Worm (Caenorhabditis elegans) whole organism, young adult: ENCODE results near the gene K08B12.3.

Experiments used
- B0019.2 ChIP-seq: fragments of 200-800 bp; sonication (Bioruptor generic); conservative IDR thresholded peaks from 2 replicates; pipeline ENCODE4 v1.3.6; 2022; ENCODE audit warnings: missing genetic modification reagents, missing genetic modification characterization, missing compliant biosample characterization
- B0035.1 ChIP-seq: sonication (generic microtip); optimal IDR thresholded peaks from 2 replicates; lab custom pipeline; 2016; ENCODE audit warnings: missing genetic modification characterization, mild to moderate bottlenecking, missing compliant biosample characterization, missing genotype, missing genetic modification reagents
- F22D6.2 ChIP-seq: sonication (generic microtip); optimal IDR thresholded peaks from 2 replicates; lab custom pipeline; 2016; ENCODE audit warnings: mild to moderate bottlenecking, missing genetic modification characterization, missing compliant biosample characterization
- F39B2.1 ChIP-seq: fragments of 200-800 bp; sonication (Bioruptor generic); IDR thresholded peaks from 2 replicates; pipeline ENCODE4 v1.3.6; 2022; ENCODE audit warnings: missing genetic modification reagents, missing genetic modification characterization, missing compliant biosample characterization
- F52B5.7 ChIP-seq: sonication (generic microtip); optimal IDR thresholded peaks from 2 replicates; lab custom pipeline; 2016; ENCODE audit warnings: mild to moderate bottlenecking, missing genetic modification characterization, missing compliant biosample characterization
- F57A8.1 ChIP-seq: fragments of 200-800 bp; sonication (Bioruptor generic); optimal IDR thresholded peaks from 2 replicates; lab custom pipeline; 2018; ENCODE audit warnings: mild to moderate bottlenecking, missing genetic modification characterization, moderate library complexity, missing compliant biosample characterization
- T07F8.4 ChIP-seq: sonication (generic microtip); optimal IDR thresholded peaks from 2 replicates; lab custom pipeline; 2016; ENCODE audit warnings: mild to moderate bottlenecking, missing genetic modification characterization, moderate library complexity, missing compliant biosample characterization
- T26A5.8 ChIP-seq: sonication (generic microtip); optimal IDR thresholded peaks from 2 replicates; lab custom pipeline; 2016; ENCODE audit warnings: missing genetic modification characterization, missing compliant biosample characterization
- Y53F4B.3 ChIP-seq: fragments of 200-800 bp; sonication (Bioruptor generic); IDR thresholded peaks from 2 replicates; pipeline ENCODE4 v1.3.6; 2022; ENCODE audit warnings: missing genetic modification reagents, missing genetic modification characterization, missing compliant biosample characterization
- Y53G8AR.9 ChIP-seq: fragments of 200-800 bp; sonication (Bioruptor generic); conservative IDR thresholded peaks from 2 replicates; pipeline ENCODE4 v1.3.6; 2022; ENCODE audit warnings: missing genetic modification reagents, missing genetic modification characterization, missing compliant biosample characterization
- akir-1 ChIP-seq: fragments of 200-800 bp; sonication (Bioruptor generic); optimal IDR thresholded peaks from 2 replicates; lab custom pipeline; 2018; ENCODE audit warnings: mild to moderate bottlenecking, missing genetic modification characterization, moderate library complexity, missing compliant biosample characterization
- ama-1 ChIP-seq, 3 experiments: fragments of 150-350 bp in 1 of 3; sonication (generic microtip) in 2 of 3; optimal IDR thresholded peaks; 2 replicates each; lab custom pipeline; 2014 to 2018; ENCODE audit warnings: missing biosample characterization in 2 of 3, missing genetic modification characterization in 2 of 3, missing genetic modification reagents in 2 of 3
- bed-1 ChIP-seq: fragments of 200-800 bp; sonication (Bioruptor generic); IDR thresholded peaks from 2 replicates; pipeline ENCODE4 v1.3.6; 2022; ENCODE audit warnings: missing genetic modification reagents, missing genetic modification characterization, missing compliant biosample characterization
- ccch-3 ChIP-seq: fragments of 200-800 bp; sonication (Bioruptor generic); optimal IDR thresholded peaks from 2 replicates; lab custom pipeline; 2018; ENCODE audit warnings: mild to moderate bottlenecking, missing genetic modification characterization, missing compliant biosample characterization
- cebp-2 ChIP-seq: fragments of 200-800 bp; sonication (Bioruptor generic); IDR thresholded peaks from 2 replicates; pipeline ENCODE4 v1.3.6; 2022; ENCODE audit warnings: missing genetic modification characterization, missing compliant biosample characterization
- ceh-100 ChIP-seq: fragments of 200-800 bp; sonication (Bioruptor generic); IDR thresholded peaks from 2 replicates; pipeline ENCODE4 v1.3.6; 2022; ENCODE audit warnings: missing genetic modification reagents, missing genetic modification characterization, missing compliant biosample characterization
- ceh-40 ChIP-seq: fragments of 200-800 bp; sonication (Bioruptor generic); IDR thresholded peaks from 2 replicates; pipeline ENCODE4 v1.3.6; 2022; ENCODE audit warnings: missing genetic modification characterization, missing compliant biosample characterization
- dox-1 ChIP-seq: fragments of 200-800 bp; sonication (Bioruptor generic); IDR thresholded peaks from 2 replicates; pipeline ENCODE4 v1.3.6; 2022; ENCODE audit warnings: missing genetic modification reagents, missing genetic modification characterization, missing compliant biosample characterization
- dpl-1 ChIP-seq: fragments of 150-350 bp; optimal IDR thresholded peaks from 2 replicates; lab custom pipeline; 2014; ENCODE audit warnings: missing biosample characterization, missing genetic modification reagents, missing genetic modification characterization
- efl-1 ChIP-seq: fragments of 150-350 bp; optimal IDR thresholded peaks from 2 replicates; lab custom pipeline; 2014; ENCODE audit warnings: missing biosample characterization, missing genetic modification reagents, missing genetic modification characterization
- egl-18 ChIP-seq: fragments of 200-800 bp; sonication (Bioruptor generic); IDR thresholded peaks from 2 replicates; pipeline ENCODE4 v1.3.6; 2022; ENCODE audit warnings: missing genetic modification reagents, missing genetic modification characterization, missing compliant biosample characterization
- ets-4 ChIP-seq: fragments of 200-800 bp; sonication (Bioruptor generic); optimal IDR thresholded peaks from 2 replicates; lab custom pipeline; 2018; ENCODE audit warnings: mild to moderate bottlenecking, missing genetic modification characterization, missing compliant biosample characterization
- gei-17 ChIP-seq: fragments of 200-800 bp; sonication (Bioruptor generic); optimal IDR thresholded peaks from 2 replicates; lab custom pipeline; 2018; ENCODE audit warnings: mild to moderate bottlenecking, missing genetic modification characterization, missing compliant biosample characterization
- him-1 ChIP-seq: sonication (generic microtip); optimal IDR thresholded peaks from 2 replicates; lab custom pipeline; 2016; ENCODE audit warnings: missing genotype, missing genetic modification reagents, missing genetic modification characterization, missing compliant biosample characterization
- hlh-12 ChIP-seq: sonication (generic microtip); optimal IDR thresholded peaks from 2 replicates; lab custom pipeline; 2016; ENCODE audit warnings: missing genetic modification characterization, missing compliant biosample characterization
- hmg-20 ChIP-seq: fragments of 200-800 bp; sonication (Bioruptor generic); IDR thresholded peaks from 2 replicates; pipeline ENCODE4 v1.3.6; 2022; ENCODE audit warnings: missing genetic modification reagents, missing genetic modification characterization, missing compliant biosample characterization
- lin-35 ChIP-seq, 3 experiments: fragments of 150-350 bp in 2 of 3; sonication (generic microtip) in 1 of 3; optimal IDR thresholded peaks; 2 replicates each; lab custom pipeline; 2014 to 2018; ENCODE audit warnings: missing biosample characterization in 3 of 3, missing genetic modification characterization in 3 of 3, missing genetic modification reagents in 3 of 3
- lin-54 ChIP-seq: fragments of 200-800 bp; sonication (Bioruptor generic); optimal IDR thresholded peaks from 2 replicates; lab custom pipeline; 2018; ENCODE audit warnings: mild to moderate bottlenecking, missing genetic modification characterization, missing compliant biosample characterization
- lsl-1 ChIP-seq: fragments of 200-800 bp; sonication (Bioruptor generic); optimal IDR thresholded peaks from 2 replicates; lab custom pipeline; 2018; ENCODE audit warnings: mild to moderate bottlenecking, missing genetic modification characterization, moderate library complexity, missing compliant biosample characterization
- madf-10 ChIP-seq: sonication (generic microtip); optimal IDR thresholded peaks from 2 replicates; lab custom pipeline; 2016; ENCODE audit warnings: mild to moderate bottlenecking, missing genetic modification characterization, missing compliant biosample characterization
- madf-6 ChIP-seq: fragments of 200-800 bp; sonication (Bioruptor generic); IDR thresholded peaks from 2 replicates; pipeline ENCODE4 v1.3.6; 2022; ENCODE audit warnings: missing genetic modification reagents, missing genetic modification characterization, missing compliant biosample characterization
- nfya-2 ChIP-seq: fragments of 200-800 bp; sonication (Bioruptor generic); IDR thresholded peaks from 2 replicates; pipeline ENCODE4 v1.3.6; 2022; ENCODE audit warnings: missing genetic modification reagents, missing genetic modification characterization, missing compliant biosample characterization
- nfyb-1 ChIP-seq: fragments of 200-800 bp; sonication (Bioruptor generic); IDR thresholded peaks from 2 replicates; pipeline ENCODE4 v1.3.6; 2022; ENCODE audit warnings: missing genetic modification reagents, missing genetic modification characterization, missing compliant biosample characterization
- nhr-90 ChIP-seq: sonication (generic microtip); optimal IDR thresholded peaks from 2 replicates; lab custom pipeline; 2016; ENCODE audit warnings: missing genotype, mild to moderate bottlenecking, missing genetic modification characterization, missing compliant biosample characterization
- rec-8 ChIP-seq, 2 experiments: sonication (generic microtip); optimal IDR thresholded peaks; 2 replicates each; lab custom pipeline; 2016; ENCODE audit warnings: mild to moderate bottlenecking in 2 of 2, missing genetic modification characterization in 2 of 2, missing genetic modification reagents in 2 of 2, missing genotype in 2 of 2, missing biosample characterization in 1 of 2, missing compliant biosample characterization in 1 of 2, moderate library complexity in 1 of 2
- repo-1 ChIP-seq: sonication (generic microtip); optimal IDR thresholded peaks from 2 replicates; lab custom pipeline; 2017; ENCODE audit warnings: mild to moderate bottlenecking, missing genetic modification characterization, missing compliant biosample characterization
- snpc-1.1 ChIP-seq: sonication (generic microtip); optimal IDR thresholded peaks from 2 replicates; lab custom pipeline; 2017; ENCODE audit warnings: missing genetic modification characterization, mild to moderate bottlenecking, missing compliant biosample characterization, antibody characterized with exemption, moderate library complexity, missing genotype, missing genetic modification reagents; ENCODE audit not compliant: insufficient read depth
- snpc-1.3 ChIP-seq: sonication (generic microtip); optimal IDR thresholded peaks from 2 replicates; lab custom pipeline; 2017; ENCODE audit warnings: missing genetic modification characterization, mild to moderate bottlenecking, missing compliant biosample characterization, antibody characterized with exemption, moderate library complexity, missing genotype, missing genetic modification reagents; ENCODE audit not compliant: insufficient read depth
- snpc-4 ChIP-seq, 5 experiments: fragments of 150-350 bp in 1 of 5; sonication (generic microtip) in 4 of 5; optimal IDR thresholded peaks; 2 replicates each; lab custom pipeline; 2014 to 2018; ENCODE audit warnings: missing genetic modification characterization in 5 of 5, missing biosample characterization in 3 of 5, antibody characterized with exemption in 2 of 5, mild to moderate bottlenecking in 2 of 5, missing compliant biosample characterization in 2 of 5, missing genotype in 2 of 5, moderate library complexity in 2 of 5, missing genetic modification reagents in 1 of 5
- tbp1 ChIP-seq: fragments of 200-800 bp; sonication (Bioruptor generic); optimal IDR thresholded peaks from 2 replicates; lab custom pipeline; 2018; ENCODE audit warnings: mild to moderate bottlenecking, missing genetic modification characterization, missing compliant biosample characterization
- tlf-1 ChIP-seq: fragments of 200-800 bp; sonication (Bioruptor generic); optimal IDR thresholded peaks from 2 replicates; lab custom pipeline; 2018; ENCODE audit warnings: mild to moderate bottlenecking, missing genetic modification characterization, missing compliant biosample characterization
- xnd-1 ChIP-seq: sonication (generic microtip); optimal IDR thresholded peaks from 2 replicates; lab custom pipeline; 2016; ENCODE audit warnings: missing genotype, missing genetic modification reagents, missing genetic modification characterization, missing compliant biosample characterization
- zim-3 ChIP-seq: sonication (generic microtip); optimal IDR thresholded peaks from 2 replicates; lab custom pipeline; 2017; ENCODE audit warnings: mild to moderate bottlenecking, missing genetic modification characterization, moderate library complexity, missing compliant biosample characterization
- ztf-18 ChIP-seq: sonication (generic microtip); optimal IDR thresholded peaks from 2 replicates; lab custom pipeline; 2016; ENCODE audit warnings: missing genotype, mild to moderate bottlenecking, missing genetic modification characterization, missing compliant biosample characterization
- ztf-22 ChIP-seq: fragments of 200-800 bp; sonication (Bioruptor generic); optimal IDR thresholded peaks from 2 replicates; lab custom pipeline; 2018; ENCODE audit warnings: mild to moderate bottlenecking, missing genetic modification characterization, moderate library complexity, missing compliant biosample characterization
- ztf-26 ChIP-seq: sonication (generic microtip); optimal IDR thresholded peaks from 2 replicates; lab custom pipeline; 2017; ENCODE audit warnings: missing genetic modification characterization, missing compliant biosample characterization
- ztf-6 ChIP-seq: fragments of 200-800 bp; sonication (Bioruptor generic); IDR thresholded peaks from 2 replicates; pipeline ENCODE4 v1.3.6; 2022; ENCODE audit warnings: missing genetic modification reagents, missing genetic modification characterization, missing compliant biosample characterization

K08B12.3 gene

DNA sequence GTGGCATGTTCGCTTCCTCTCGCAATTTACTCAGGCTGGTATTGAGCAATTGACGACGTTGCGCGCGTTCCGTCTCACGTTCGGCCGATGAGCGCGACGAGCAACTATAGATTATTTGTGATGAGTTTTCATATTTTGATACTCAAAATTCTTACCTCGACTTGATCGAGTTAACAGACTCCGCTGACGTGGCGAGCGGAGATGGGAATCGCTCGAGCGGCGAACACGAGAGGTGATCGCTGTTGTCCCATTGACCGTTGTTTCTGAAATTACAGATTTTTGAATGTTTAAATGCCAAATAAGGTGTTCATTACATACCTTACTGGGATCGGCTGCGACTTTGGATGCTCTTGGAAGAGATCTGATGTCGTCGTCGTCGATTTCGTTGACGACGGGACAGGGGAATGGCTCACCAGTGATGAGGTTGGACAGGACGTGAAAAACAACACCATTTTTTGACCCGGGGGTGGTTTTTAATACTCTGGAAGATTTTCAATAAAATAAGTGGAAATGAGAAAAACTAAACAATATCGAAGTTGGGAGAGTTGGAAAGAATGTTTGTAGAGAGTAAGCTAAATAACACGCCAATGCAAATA lies 8.3 kb upstream of the K08B12.3 start, which contains the start of gene W06H8.6 (continued):
- TF ChIP-seq repo-1, result no peak
- TF ChIP-seq ccch-3 (GFP tag; lab: Kevin White, UChicago), result no peak
- no peak for TF ChIP-seq F22D6.2
- TF ChIP-seq ztf-22 (GFP tag; lab: Kevin White, UChicago), result no peak
- TF ChIP-seq ztf-18 (tag; lab: Kevin White, UChicago), result no peak
- no peak for TF ChIP-seq lsl-1 (GFP tag; lab: Kevin White, UChicago)
- TF ChIP-seq ztf-6 (GFP tag; lab: Robert Waterston, UW), result no peak
- no peak for TF ChIP-seq dpl-1 (GFP tag; lab: Kevin White, UChicago)
- TF ChIP-seq Y53F4B.3 (GFP tag; lab: Robert Waterston, UW), result no peak
- TF ChIP-seq nfyb-1 (GFP tag; lab: Robert Waterston, UW), result 0 out of 2 replicates have a peak, but pooled peaks have one; percentile 67
- no peak for TF ChIP-seq snpc-1.3 (tag; lab: Kevin White, UChicago)
- TF ChIP-seq F57A8.1 (GFP tag; lab: Kevin White, UChicago), result no peak
- no peak for TF ChIP-seq efl-1 (GFP tag; lab: Kevin White, UChicago)
- TF ChIP-seq ceh-40 (GFP tag; lab: Robert Waterston, UW), result no peak
- no peak for TF ChIP-seq lin-35 (GFP tag; optimal IDR thresholded peaks at IDR 0.05; lab: Kevin White, UChicago)
- TF ChIP-seq snpc-1.1 (tag; lab: Kevin White, UChicago), result no peak
- no peak for TF ChIP-seq madf-6 (GFP tag; lab: Robert Waterston, UW)
- TF ChIP-seq egl-18, result no peak
- TF ChIP-seq akir-1 (GFP tag; lab: Kevin White, UChicago), result no peak
- no peak for TF ChIP-seq gei-17 (GFP tag; lab: Kevin White, UChicago)
- TF ChIP-seq ama-1 (optimal IDR thresholded peaks at IDR 0.05; lab: Kevin White, UChicago), result no peak
- no peak for TF ChIP-seq ama-1 (GFP tag; optimal IDR thresholded peaks at IDR 0.05; lab: Kevin White, UChicago)
- no peak for TF ChIP-seq hlh-12 (tag; lab: Kevin White, UChicago)
- no peak for TF ChIP-seq tbp1 (GFP tag; lab: Kevin White, UChicago)
- peak; percentile 65 for TF ChIP-seq F52B5.7
- peak; percentile 13 for TF ChIP-seq madf-10
- TF ChIP-seq F39B2.1 (GFP tag; lab: Robert Waterston, UW), result no peak
- no peak for TF ChIP-seq rec-8 (tag; optimal IDR thresholded peaks at IDR 0.05; lab: Kevin White, UChicago)
- no peak for TF ChIP-seq ceh-100 (GFP tag; lab: Robert Waterston, UW)
- no peak for TF ChIP-seq B0019.2 (GFP tag; lab: Robert Waterston, UW)
- 0 out of 2 replicates have a peak, but pooled peaks have one; percentile 57 for TF ChIP-seq cebp-2 (GFP tag; lab: Robert Waterston, UW)
- peak; percentile 63 for TF ChIP-seq ets-4 (GFP tag; lab: Kevin White, UChicago)
- TF ChIP-seq nhr-90 (tag; lab: Kevin White, UChicago), result peak; percentile 38
- TF ChIP-seq Y53G8AR.9 (GFP tag; lab: Robert Waterston, UW), result no peak; the same call in none of the 2 replicates
- no peak for TF ChIP-seq him-1
- TF ChIP-seq xnd-1 (tag; lab: Kevin White, UChicago), result no peak
- TF ChIP-seq nfya-2 (GFP tag; lab: Robert Waterston, UW), result no peak
- TF ChIP-seq T26A5.8 (tag; lab: Kevin White, UChicago), result no peak
- TF ChIP-seq lin-54 (GFP tag; lab: Kevin White, UChicago), result peak; percentile 20
- TF ChIP-seq zim-3 (tag; lab: Kevin White, UChicago), result no peak
- TF ChIP-seq T07F8.4 (tag; lab: Kevin White, UChicago), result no peak
- no peak for TF ChIP-seq B0035.1 (tag; lab: Kevin White, UChicago)
- TF ChIP-seq ztf-26 (tag; lab: Kevin White, UChicago), result no peak
- no peak for TF ChIP-seq bed-1 (GFP tag; lab: Robert Waterston, UW)
- no peak for TF ChIP-seq tlf-1
- no peak; the same call in 1 of the 2 replicates for TF ChIP-seq dox-1 (GFP tag; lab: Robert Waterston, UW)
- no peak for TF ChIP-seq hmg-20 (GFP tag; lab: Robert Waterston, UW)
- no peak for TF ChIP-seq snpc-4 (GFP tag; optimal IDR thresholded peaks at IDR 0.05; lab: Kevin White, UChicago)
- TF ChIP-seq snpc-4 (tag; optimal IDR thresholded peaks at IDR 0.05; lab: Kevin White, UChicago), result no peak
